Worm (Caenorhabditis elegans) whole organism, midembryonic: ENCODE results near the gene bath-19.

Experiments
- T22C8.4 ChIP-seq: fragments of 200-800 bp; sonication (Bioruptor generic); IDR thresholded peaks from 2 replicates; pipeline ENCODE4 v1.3.6; 2022; ENCODE audit warnings: missing genetic modification characterization, missing compliant biosample characterization
- cog-1 ChIP-seq: sonication (generic microtip); optimal IDR thresholded peaks from 2 replicates; lab custom pipeline; 2016; ENCODE audit warnings: missing genetic modification characterization, missing compliant biosample characterization
- flt-1 ChIP-seq: fragments of 200-800 bp; sonication (Bioruptor generic); IDR thresholded peaks from 2 replicates; pipeline ENCODE4 v1.3.6; 2022; ENCODE audit warnings: missing genetic modification characterization, missing compliant biosample characterization
- klf-2 ChIP-seq: fragments of 200-800 bp; sonication (Bioruptor generic); conservative IDR thresholded peaks from 2 replicates; pipeline ENCODE4 v1.3.6; 2022; ENCODE audit warnings: missing genetic modification reagents, missing genetic modification characterization, missing compliant biosample characterization
- tab-1 ChIP-seq: fragments of 200-800 bp; sonication (Bioruptor generic); IDR thresholded peaks from 2 replicates; pipeline ENCODE4 v1.3.6; 2022; ENCODE audit warnings: missing genetic modification characterization, missing compliant biosample characterization
- ztf-23 ChIP-seq: fragments of 200-800 bp; sonication (Bioruptor generic); IDR thresholded peaks from 2 replicates; pipeline ENCODE4 v1.3.6; 2022; ENCODE audit warnings: missing genetic modification reagents, missing genetic modification characterization, missing compliant biosample characterization
- ztf-29 ChIP-seq: fragments of 200-800 bp; sonication (Bioruptor generic); IDR thresholded peaks from 2 replicates; pipeline ENCODE4 v1.3.6; 2022; ENCODE audit warnings: missing genetic modification reagents, missing genetic modification characterization, missing compliant biosample characterization

DNA sequence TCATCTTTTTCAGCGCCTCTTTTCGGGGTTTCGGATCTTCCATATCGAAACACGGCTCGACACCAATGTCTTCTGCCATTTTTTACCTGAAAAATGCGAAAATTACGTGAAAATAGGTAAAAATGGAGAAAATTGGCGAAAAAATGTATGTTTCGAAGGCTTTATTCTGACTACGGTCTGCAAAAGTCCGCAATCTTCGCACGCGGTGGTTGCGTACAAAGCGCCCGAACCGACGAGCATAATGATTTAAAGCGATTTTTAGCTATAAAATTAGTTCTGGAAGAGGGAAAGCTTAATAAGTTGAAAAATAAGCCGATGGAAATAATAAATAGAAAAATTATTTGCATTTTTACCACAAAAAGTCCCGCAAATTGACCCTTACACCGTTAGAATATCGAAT, 19.8 kb upstream of the bath-19 start, which contains the start of gene F07E5.5:
- no peak for TF ChIP-seq klf-2 (GFP tag; lab: Robert Waterston, UW)
- TF ChIP-seq T22C8.4 (GFP tag; lab: Robert Waterston, UW): no peak
- TF ChIP-seq ztf-23: no peak
- TF ChIP-seq ztf-29 (GFP tag; lab: Robert Waterston, UW): no peak
- TF ChIP-seq flt-1 (GFP tag; lab: Robert Waterston, UW): no peak
- no peak for TF ChIP-seq cog-1 (tag; lab: Kevin White, UChicago)
- TF ChIP-seq tab-1 (GFP tag; lab: Robert Waterston, UW): no peak
